Fruit fly (Drosophila melanogaster): Measurements from ENCODE around the gene CG3726.

Gene CG3726

DNA sequence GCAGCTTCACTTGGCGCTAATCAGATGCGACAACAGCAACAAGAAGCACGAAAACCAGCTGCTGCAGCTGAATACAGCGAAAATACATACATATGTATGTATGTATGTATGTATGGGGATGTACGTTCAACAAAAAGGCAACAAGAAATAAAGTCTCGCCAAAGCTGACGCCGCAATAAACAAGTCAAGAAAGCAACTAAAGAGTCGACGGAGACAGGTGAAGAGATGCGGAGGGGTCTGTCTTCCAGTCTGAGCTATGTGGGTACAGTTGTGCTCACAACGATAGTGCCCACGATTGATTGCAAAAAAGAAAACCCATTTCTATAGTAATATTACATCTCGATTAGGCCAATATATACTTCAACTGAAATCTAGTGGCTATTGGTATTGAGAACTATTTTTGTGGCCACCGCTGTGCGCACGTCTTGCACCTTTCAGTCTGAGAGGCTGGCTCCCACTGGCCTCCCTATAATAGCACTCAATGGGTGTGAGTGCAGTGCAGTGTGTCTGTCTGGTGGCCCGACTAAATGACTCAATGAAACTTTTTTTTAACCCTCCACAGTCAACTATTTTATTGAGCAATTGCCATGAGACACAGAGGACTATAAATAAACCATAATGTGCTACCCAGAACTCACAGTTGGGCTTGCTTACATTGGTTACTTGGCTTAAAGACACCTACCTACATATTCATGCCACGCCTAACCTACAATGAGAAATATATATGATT is 20.9 kb upstream of the CG3726 start (continued):
- TF ChIP-seq CG6854 (GFP tag; optimal IDR thresholded peaks at IDR 0.05) (peak; percentile 95), Sox102F (GFP tag; optimal IDR thresholded peaks at IDR 0.05) (peak; percentile 95), CG6792 (GFP tag; optimal IDR thresholded peaks at IDR 0.05) (peak; percentile 99), CG11294 (GFP tag; IDR thresholded peaks at IDR 0.05) (peak; percentile 97), CG8319 (GFP tag; optimal IDR thresholded peaks at IDR 0.05) (peak; percentile 98), Blimp-1 (GFP tag; optimal IDR thresholded peaks at IDR 0.05) (peak; percentile 83), Hr4 (GFP tag; optimal IDR thresholded peaks at IDR 0.05) (peak; percentile 99), dac (GFP tag; optimal IDR thresholded peaks at IDR 0.05) (peak; percentile 98), Hr38 (GFP tag; optimal IDR thresholded peaks at IDR 0.05) (peak; percentile 95), vri (GFP tag; optimal IDR thresholded peaks at IDR 0.05) (peak; percentile 94), CG8632 (GFP tag; optimal IDR thresholded peaks at IDR 0.05) (peak; percentile 98), CG11762 (GFP tag; optimal IDR thresholded peaks at IDR 0.05; ENCODE audit: insufficient read depth) (peak; percentile 99), Ets96B (tag; optimal IDR thresholded peaks at IDR 0.05) (peak; percentile 99), CG1621 (tag; optimal IDR thresholded peaks at IDR 0.05) (peak; percentile 99), pdm3 (GFP tag; optimal IDR thresholded peaks at IDR 0.05) (peak; percentile 99), Met (GFP tag; optimal IDR thresholded peaks at IDR 0.05) (peak; percentile 95), fd85E (GFP tag; optimal IDR thresholded peaks at IDR 0.05) (peak; percentile 96)

DNA sequence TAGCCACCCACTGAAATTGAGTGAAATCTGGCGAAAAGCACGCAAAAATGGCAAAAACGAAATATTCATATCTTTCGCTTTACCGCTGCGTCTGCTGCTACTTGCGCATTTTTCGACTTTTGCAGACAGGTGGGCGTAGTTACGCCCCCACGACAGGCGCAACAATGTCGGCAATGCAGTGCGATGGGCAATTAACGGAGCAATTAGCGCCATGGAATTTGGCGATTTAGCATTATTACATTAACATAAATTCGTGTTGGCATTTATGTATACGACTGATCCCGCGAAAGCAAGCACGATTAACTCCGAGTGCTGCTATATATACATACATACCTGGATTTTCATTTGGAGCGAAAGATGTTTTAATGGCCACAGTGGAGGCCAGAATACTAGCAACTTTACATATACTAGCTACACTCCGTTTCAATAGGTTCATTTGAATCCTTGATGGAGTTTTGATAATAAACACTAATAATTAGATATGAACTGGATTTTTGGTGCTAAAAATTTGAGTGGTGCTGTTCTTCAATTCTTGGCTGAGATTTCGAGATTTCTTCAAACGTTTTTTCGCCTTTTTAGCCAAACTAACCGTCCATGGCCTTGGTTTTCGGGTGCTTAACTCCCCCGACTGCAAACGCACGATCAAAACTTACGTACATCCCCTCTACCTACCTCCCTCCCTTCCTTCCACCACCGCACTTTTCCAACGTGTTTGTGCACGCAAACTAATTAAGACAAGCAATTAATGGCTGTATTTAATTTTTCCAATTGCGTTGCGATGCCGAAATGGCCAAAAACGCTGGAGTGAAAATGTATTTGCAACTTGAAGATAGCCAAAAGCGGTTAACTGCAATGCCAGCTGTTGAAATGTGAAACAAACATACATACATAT is 19.8 kb upstream of the CG3726 start:
- no peak for TF ChIP-seq CG6854 (GFP tag; optimal IDR thresholded peaks at IDR 0.05)
- no peak for TF ChIP-seq fkh (GFP tag; optimal IDR thresholded peaks at IDR 0.05)
- TF ChIP-seq Blimp-1 (GFP tag; optimal IDR thresholded peaks at IDR 0.05): no peak
- TF ChIP-seq Hr38 (GFP tag; optimal IDR thresholded peaks at IDR 0.05): no peak
- peak; percentile 35 for TF ChIP-seq Sox15 (GFP tag; optimal IDR thresholded peaks at IDR 0.05)
- peak; percentile 39 for TF ChIP-seq CG3032 (tag; optimal IDR thresholded peaks at IDR 0.05)
- TF ChIP-seq CG3919 (GFP tag; optimal IDR thresholded peaks at IDR 0.05): peak; percentile 53
- TF ChIP-seq CG6276 (GFP tag; optimal IDR thresholded peaks at IDR 0.05): peak; percentile 53
- TF ChIP-seq Lpt (GFP tag; optimal IDR thresholded peaks at IDR 0.05): peak; percentile 36
- peak; percentile 70 for TF ChIP-seq esn (GFP tag; optimal IDR thresholded peaks at IDR 0.05)
- peak; percentile 70 for TF ChIP-seq CG34406 (GFP tag; optimal IDR thresholded peaks at IDR 0.05)
- peak; percentile 9 for TF ChIP-seq Eip75B (GFP tag; optimal IDR thresholded peaks at IDR 0.05)
- peak; percentile 41 for TF ChIP-seq dac (GFP tag; optimal IDR thresholded peaks at IDR 0.05)
- TF ChIP-seq CG31627 (GFP tag; optimal IDR thresholded peaks at IDR 0.05): peak; percentile 68
- peak; percentile 63 for TF ChIP-seq achi (GFP tag; optimal IDR thresholded peaks at IDR 0.05)
- TF ChIP-seq CG6808 (GFP tag; optimal IDR thresholded peaks at IDR 0.05): peak; percentile 28
- TF ChIP-seq fd59A (GFP tag; optimal IDR thresholded peaks at IDR 0.05): peak; percentile 12
- TF ChIP-seq CG7368 (GFP tag; optimal IDR thresholded peaks at IDR 0.05): peak; percentile 26
- no peak for TF ChIP-seq CG8319 (GFP tag; optimal IDR thresholded peaks at IDR 0.05)
- peak; percentile 68 for TF ChIP-seq OdsH (GFP tag; optimal IDR thresholded peaks at IDR 0.05)
- peak; percentile 48 for TF ChIP-seq CG10631 (GFP tag; optimal IDR thresholded peaks at IDR 0.05)
- TF ChIP-seq vri (GFP tag; optimal IDR thresholded peaks at IDR 0.05): peak; percentile 38
- TF ChIP-seq Met (GFP tag; optimal IDR thresholded peaks at IDR 0.05): peak; percentile 57
- peak; percentile 16 for TF ChIP-seq spab (GFP tag; optimal IDR thresholded peaks at IDR 0.05)
- TF ChIP-seq CG6163 (GFP tag; IDR thresholded peaks at IDR 0.05): peak; percentile 84
- peak; percentile 38 to 40 for TF ChIP-seq ss (GFP tag; optimal IDR thresholded peaks at IDR 0.05)
- TF ChIP-seq CG10669 (GFP tag; optimal IDR thresholded peaks at IDR 0.05): peak; percentile 59
- peak; percentile 86 for TF ChIP-seq svp (GFP tag)
- peak; percentile 58 for TF ChIP-seq CG8632 (GFP tag; optimal IDR thresholded peaks at IDR 0.05)
- peak; percentile 45 for TF ChIP-seq CG11762 (GFP tag; optimal IDR thresholded peaks at IDR 0.05; ENCODE audit: insufficient read depth)
- TF ChIP-seq Gug (GFP tag; IDR thresholded peaks at IDR 0.05): peak; percentile 31; the same call in 1 of the 2 replicates
- peak; percentile 44 for TF ChIP-seq dsx (GFP tag; optimal IDR thresholded peaks at IDR 0.05; ENCODE audit: poor library complexity, severe bottlenecking)
- peak; percentile 68 for TF ChIP-seq acj6 (GFP tag; optimal IDR thresholded peaks at IDR 0.05)
- peak; percentile 57 for TF ChIP-seq Hr4 (GFP tag; optimal IDR thresholded peaks at IDR 0.05)
- peak; percentile 63 for TF ChIP-seq Sox14 (GFP tag; optimal IDR thresholded peaks at IDR 0.05)
- TF ChIP-seq Smox (GFP tag; optimal IDR thresholded peaks at IDR 0.05): peak; percentile 71
- TF ChIP-seq Ets96B (tag; optimal IDR thresholded peaks at IDR 0.05): peak; percentile 39
- TF ChIP-seq CG16779 (tag; optimal IDR thresholded peaks at IDR 0.05): no peak

Data from whole organism, prepupa.